Worm (Caenorhabditis elegans) whole organism, L1 larva: ENCODE data around the gene lgg-1.
A peak's percentile ranks its signal among the peaks of the same experiment; 100 is the strongest.

Experiments used
- C16A3.4 ChIP-seq: fragments of 150-350 bp; optimal IDR thresholded peaks from 2 replicates; lab custom pipeline; 2014; ENCODE audit warnings: missing biosample characterization, missing genetic modification characterization
- F16B12.6 ChIP-seq: fragments of 150-350 bp; optimal IDR thresholded peaks from 2 replicates; lab custom pipeline; 2014; ENCODE audit warnings: missing biosample characterization, missing genetic modification characterization
- Y116A8C.19 ChIP-seq: sonication (generic microtip); optimal IDR thresholded peaks from 2 replicates; lab custom pipeline; 2016; ENCODE audit warnings: missing compliant biosample characterization, missing genetic modification characterization, borderline replicate concordance
- alr-1 ChIP-seq: fragments of 200-800 bp; sonication (Bioruptor generic); optimal IDR thresholded peaks from 2 replicates; lab custom pipeline; 2018; ENCODE audit warnings: borderline replicate concordance, mild to moderate bottlenecking, missing genetic modification characterization, missing compliant biosample characterization
- blmp-1 ChIP-seq: fragments of 150-350 bp; optimal IDR thresholded peaks from 2 replicates; lab custom pipeline; 2014; ENCODE audit warnings: missing biosample characterization, missing genetic modification characterization
- ceh-8 ChIP-seq: fragments of 200-800 bp; sonication (Bioruptor generic); optimal IDR thresholded peaks from 2 replicates; lab custom pipeline; 2018; ENCODE audit warnings: mild to moderate bottlenecking, missing genetic modification characterization, moderate library complexity, missing compliant biosample characterization
- ceh-88 ChIP-seq: fragments of 200-800 bp; sonication (Bioruptor generic); IDR thresholded peaks from 2 replicates; pipeline ENCODE4 v1.3.6; 2022; ENCODE audit warnings: missing genetic modification characterization, missing compliant biosample characterization
- ceh-90 ChIP-seq: sonication (generic microtip); optimal IDR thresholded peaks from 2 replicates; lab custom pipeline; 2016; ENCODE audit warnings: missing genetic modification characterization, missing compliant biosample characterization
- ces-1 ChIP-seq: fragments of 150-350 bp; optimal IDR thresholded peaks from 2 replicates; lab custom pipeline; 2014; ENCODE audit warnings: missing biosample characterization, missing genetic modification reagents, missing genetic modification characterization
- dpl-1 ChIP-seq, 3 experiments: fragments of 150-350 bp in 2 of 3; sonication (generic microtip) in 1 of 3; optimal IDR thresholded peaks; 2 replicates each; lab custom pipeline; 2014 to 2017; ENCODE audit warnings: missing biosample characterization in 3 of 3, missing genetic modification characterization in 3 of 3, missing genetic modification reagents in 3 of 3
- egl-13 ChIP-seq: sonication (generic microtip); optimal IDR thresholded peaks from 2 replicates; lab custom pipeline; 2016; ENCODE audit warnings: missing genotype, missing genetic modification reagents, missing genetic modification characterization, missing compliant biosample characterization
- egl-27 ChIP-seq, 2 experiments: fragments of 150-350 bp in 1 of 2; sonication (generic microtip); optimal IDR thresholded peaks; 3 replicates each; lab custom pipeline; 2017 to 2018; ENCODE audit warnings: missing biosample characterization in 2 of 2, missing genetic modification characterization in 2 of 2, missing genetic modification reagents in 2 of 2
- fkh-10 ChIP-seq: sonication (generic microtip); optimal IDR thresholded peaks from 2 replicates; lab custom pipeline; 2017; ENCODE audit warnings: missing biosample characterization, missing genetic modification reagents, missing genetic modification characterization
- fkh-4 ChIP-seq: sonication (generic microtip); optimal IDR thresholded peaks from 2 replicates; lab custom pipeline; 2016; ENCODE audit warnings: missing compliant biosample characterization, missing genetic modification characterization, borderline replicate concordance
- fkh-8 ChIP-seq: sonication (generic microtip); optimal IDR thresholded peaks from 2 replicates; lab custom pipeline; 2016; ENCODE audit warnings: mild to moderate bottlenecking, missing genetic modification characterization, missing compliant biosample characterization
- fos-1 ChIP-seq: fragments of 150-350 bp; optimal IDR thresholded peaks from 2 replicates; lab custom pipeline; 2014; ENCODE audit warnings: missing biosample characterization, missing genetic modification characterization
- grh-1 ChIP-seq: fragments of 200-800 bp; sonication (Bioruptor generic); IDR thresholded peaks from 2 replicates; pipeline ENCODE4 v1.3.6; 2022; ENCODE audit warnings: missing genetic modification reagents, missing genetic modification characterization, missing compliant biosample characterization
- hpl-2 ChIP-seq: fragments of 150-350 bp; optimal IDR thresholded peaks from 2 replicates; lab custom pipeline; 2014; ENCODE audit warnings: missing biosample characterization, missing genetic modification reagents, missing genetic modification characterization
- jun-1 ChIP-seq: fragments of 150-350 bp; optimal IDR thresholded peaks from 2 replicates; lab custom pipeline; 2014; ENCODE audit warnings: missing biosample characterization, missing genetic modification reagents, missing genetic modification characterization
- lin-13 ChIP-seq: fragments of 150-350 bp; optimal IDR thresholded peaks from 2 replicates; lab custom pipeline; 2014; ENCODE audit warnings: missing biosample characterization, missing genetic modification reagents, missing genetic modification characterization
- lin-14 ChIP-seq: fragments of 200-800 bp; sonication (Bioruptor generic); optimal IDR thresholded peaks from 2 replicates; lab custom pipeline; 2018; ENCODE audit warnings: mild to moderate bottlenecking, missing genetic modification characterization, moderate library complexity, missing compliant biosample characterization
- lin-35 ChIP-seq, 2 experiments: fragments of 150-350 bp; optimal IDR thresholded peaks; 2 replicates each; lab custom pipeline; 2014; ENCODE audit warnings: missing biosample characterization in 2 of 2, missing genetic modification characterization in 2 of 2, missing genetic modification reagents in 2 of 2
- lsy-2 ChIP-seq, 2 experiments: fragments of 150-350 bp; optimal IDR thresholded peaks; 2 replicates each; lab custom pipeline; 2014; ENCODE audit warnings: missing biosample characterization in 2 of 2, missing genetic modification characterization in 2 of 2
- mab-9 ChIP-seq: fragments of 200-800 bp; sonication (Bioruptor generic); IDR thresholded peaks from 2 replicates; pipeline ENCODE4 v1.3.6; 2022; ENCODE audit warnings: missing genetic modification reagents, missing genetic modification characterization, missing compliant biosample characterization
- mef-2 ChIP-seq: fragments of 150-350 bp; optimal IDR thresholded peaks from 2 replicates; lab custom pipeline; 2014; ENCODE audit warnings: missing biosample characterization, missing genetic modification characterization
- nhr-11 ChIP-seq: fragments of 150-350 bp; optimal IDR thresholded peaks from 2 replicates; lab custom pipeline; 2014; ENCODE audit warnings: missing biosample characterization, missing genetic modification characterization
- nhr-19 ChIP-seq: fragments of 200-800 bp; sonication (Bioruptor generic); conservative IDR thresholded peaks from 2 replicates; pipeline ENCODE4 v1.3.6; 2022; ENCODE audit warnings: missing genetic modification characterization, missing compliant biosample characterization
- nhr-20 ChIP-seq: sonication (generic microtip); optimal IDR thresholded peaks from 2 replicates; lab custom pipeline; 2016; ENCODE audit warnings: mild to moderate bottlenecking, missing genetic modification characterization, missing compliant biosample characterization
- nhr-237 ChIP-seq: fragments of 150-350 bp; optimal IDR thresholded peaks from 2 replicates; lab custom pipeline; 2014; ENCODE audit warnings: missing biosample characterization, missing genetic modification characterization
- nhr-28 ChIP-seq: fragments of 150-350 bp; optimal IDR thresholded peaks from 2 replicates; lab custom pipeline; 2014; ENCODE audit warnings: missing biosample characterization, missing genetic modification characterization
- nhr-77 ChIP-seq: fragments of 150-350 bp; optimal IDR thresholded peaks from 2 replicates; lab custom pipeline; 2014; ENCODE audit warnings: missing biosample characterization, missing genetic modification characterization
- nhr-85 ChIP-seq: sonication (generic microtip); peaks from one replicate; lab custom pipeline; 2016; ENCODE audit warnings: missing genetic modification characterization, inconsistent platforms, missing compliant biosample characterization
- pax-3 ChIP-seq: fragments of 200-800 bp; sonication (Bioruptor generic); optimal IDR thresholded peaks from 2 replicates; lab custom pipeline; 2018; ENCODE audit warnings: mild to moderate bottlenecking, missing genetic modification characterization, moderate library complexity, missing compliant biosample characterization
- skn-1 ChIP-seq: fragments of 150-350 bp; optimal IDR thresholded peaks from 2 replicates; lab custom pipeline; 2014; ENCODE audit warnings: missing biosample characterization, missing genetic modification characterization
- snpc-4 ChIP-seq: fragments of 150-350 bp; optimal IDR thresholded peaks from 2 replicates; lab custom pipeline; 2014; ENCODE audit warnings: missing biosample characterization, missing genetic modification characterization
- sptf-1 ChIP-seq: fragments of 150-350 bp; optimal IDR thresholded peaks from 2 replicates; lab custom pipeline; 2014; ENCODE audit warnings: missing biosample characterization, missing genetic modification characterization
- sup-37 ChIP-seq: fragments of 200-800 bp; sonication (Bioruptor generic); optimal IDR thresholded peaks from 2 replicates; lab custom pipeline; 2018; ENCODE audit warnings: mild to moderate bottlenecking, missing genetic modification characterization, missing compliant biosample characterization
- swsn-7 ChIP-seq: sonication (generic microtip); optimal IDR thresholded peaks from 2 replicates; lab custom pipeline; 2016; ENCODE audit warnings: missing genetic modification characterization, missing compliant biosample characterization
- tbx-2 ChIP-seq: sonication (generic microtip); optimal IDR thresholded peaks from 2 replicates; lab custom pipeline; 2016; ENCODE audit warnings: missing genetic modification characterization, missing compliant biosample characterization
- tlp-1 ChIP-seq: fragments of 150-350 bp; optimal IDR thresholded peaks from 2 replicates; lab custom pipeline; 2014; ENCODE audit warnings: missing biosample characterization, missing genetic modification characterization
- unc-86 ChIP-seq: sonication (generic microtip); optimal IDR thresholded peaks from 2 replicates; lab custom pipeline; 2016; ENCODE audit warnings: missing genetic modification characterization, missing compliant biosample characterization
- unc-98 ChIP-seq: fragments of 200-800 bp; sonication (Bioruptor generic); IDR thresholded peaks from 2 replicates; pipeline ENCODE4 v1.3.6; 2022; ENCODE audit warnings: missing genetic modification characterization, missing compliant biosample characterization
- vab-15 ChIP-seq: sonication (generic microtip); optimal IDR thresholded peaks from 2 replicates; lab custom pipeline; 2017; ENCODE audit warnings: missing genotype, mild to moderate bottlenecking, missing genetic modification characterization, missing compliant biosample characterization
- zip-4 ChIP-seq: fragments of 200-800 bp; sonication (Bioruptor generic); optimal IDR thresholded peaks from 2 replicates; lab custom pipeline; 2018; ENCODE audit warnings: mild to moderate bottlenecking, missing genetic modification characterization, moderate library complexity, missing compliant biosample characterization
- ztf-4 ChIP-seq: fragments of 150-350 bp; optimal IDR thresholded peaks from 2 replicates; lab custom pipeline; 2014; ENCODE audit warnings: missing biosample characterization, missing genetic modification characterization

Gene lgg-1

DNA sequence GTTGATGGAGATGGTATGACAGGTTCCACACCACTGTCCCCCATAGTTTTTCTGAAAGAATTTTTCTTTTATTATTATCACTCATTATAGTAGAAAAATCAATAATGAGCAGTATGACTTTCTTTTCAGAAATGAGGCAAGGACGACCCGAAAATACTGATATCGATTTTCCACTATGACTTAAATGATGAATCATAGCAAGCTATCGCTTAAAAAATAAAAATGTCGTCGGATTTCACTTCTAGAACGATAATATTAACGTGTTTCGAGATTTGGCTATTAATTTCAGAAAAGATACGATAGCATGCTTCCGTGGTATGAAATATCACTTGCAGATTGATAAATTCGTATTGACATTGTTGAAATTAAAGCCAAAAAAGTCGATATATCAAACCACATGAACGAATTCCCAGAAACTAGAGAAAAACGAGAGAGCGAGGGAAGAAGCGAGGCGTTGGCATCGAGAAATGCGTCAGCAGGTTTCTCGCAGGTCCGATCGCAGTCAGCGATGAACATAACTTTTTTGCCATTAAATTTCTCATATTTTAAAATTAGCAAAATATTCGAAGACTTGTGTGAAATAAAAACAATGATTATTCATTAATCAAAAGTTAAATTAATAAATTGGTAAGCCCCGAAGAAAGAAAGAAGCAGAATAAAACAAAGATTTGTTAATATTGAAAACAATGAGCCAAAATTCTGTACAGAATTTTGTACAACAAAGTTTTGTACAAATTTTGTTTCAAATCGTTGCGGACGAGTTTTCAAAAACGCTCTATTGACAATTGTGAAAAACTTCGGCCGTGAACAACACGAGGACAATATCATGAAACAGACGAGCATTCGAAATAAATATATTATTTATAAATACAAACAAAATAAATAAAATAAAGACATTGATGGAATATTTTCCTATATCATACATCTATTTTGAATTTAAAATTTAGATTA is 8.2 kb upstream of the lgg-1 start, which contains the start of gene C32D5.11 (continued):
- TF ChIP-seq nhr-11 (tag; lab: Kevin White, UChicago) (no peak), ceh-88 (GFP tag; lab: Robert Waterston, UW) (no peak), hpl-2 (no peak), tbx-2 (peak; percentile 73), nhr-19 (GFP tag; lab: Robert Waterston, UW) (peak; percentile 72), skn-1 (tag; lab: Kevin White, UChicago) (peak; percentile 54), mab-9 (GFP tag; lab: Robert Waterston, UW) (no peak), fkh-4 (tag; lab: Kevin White, UChicago) (no peak), vab-15 (tag; lab: Kevin White, UChicago) (no peak), pax-3 (tag; lab: Kevin White, UChicago) (peak; percentile 17), F16B12.6 (tag; lab: Kevin White, UChicago) (peak; percentile 54), unc-86 (tag; lab: Kevin White, UChicago) (peak; percentile 78), Y116A8C.19 (no peak), lin-35 (GFP tag; optimal IDR thresholded peaks at IDR 0.05; lab: Kevin White, UChicago) (peak; percentile 80 to 86), lin-13 (peak; percentile 69), ztf-4 (tag; lab: Kevin White, UChicago) (peak; percentile 63), tlp-1 (tag; lab: Kevin White, UChicago) (no peak), lin-14 (GFP tag; lab: Kevin White, UChicago) (peak; percentile 91), nhr-20 (tag; lab: Kevin White, UChicago) (peak; percentile 87), grh-1 (GFP tag; lab: Robert Waterston, UW) (peak; percentile 32; the same call in 1 of the 2 replicates), nhr-237 (tag; lab: Kevin White, UChicago) (no peak), sptf-1 (tag; lab: Kevin White, UChicago) (no peak), swsn-7 (tag; lab: Kevin White, UChicago) (peak; percentile 83), ces-1 (GFP tag; lab: Kevin White, UChicago) (no peak), snpc-4 (tag; lab: Kevin White, UChicago) (peak; percentile 16), nhr-77 (tag; lab: Kevin White, UChicago) (peak; percentile 72), dpl-1 (GFP tag; optimal IDR thresholded peaks at IDR 0.05; lab: Kevin White, UChicago) (peak; percentile 49 to 81 (median 78)), zip-4 (no peak), mef-2 (tag; lab: Kevin White, UChicago) (no peak), fkh-8 (peak; percentile 91), egl-13 (tag; lab: Kevin White, UChicago) (peak; percentile 21), sup-37 (no peak), jun-1 (tag; lab: Kevin White, UChicago) (peak; percentile 48), alr-1 (tag; lab: Kevin White, UChicago) (no peak)

DNA sequence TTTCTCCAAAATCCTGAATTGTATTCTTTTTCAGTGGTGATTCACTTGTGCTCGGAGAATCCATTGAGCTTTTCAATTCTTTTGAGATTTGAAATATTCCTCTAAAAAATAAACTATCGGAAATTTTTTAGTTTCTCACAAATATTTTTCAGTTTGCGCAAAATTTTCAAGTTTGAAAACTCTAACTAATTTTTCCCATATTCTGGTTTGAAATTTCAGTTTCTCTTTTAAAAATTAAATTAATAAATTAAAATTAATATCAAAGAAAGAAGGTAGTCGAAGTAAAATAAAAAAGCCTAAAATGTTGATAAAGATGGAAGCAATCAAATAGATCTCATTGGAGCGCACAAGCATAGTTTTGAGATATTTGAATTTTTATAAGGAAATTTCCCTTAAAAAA is 4.4 kb upstream of the lgg-1 start, which contains the start of gene C32D5.10:
TSS of gene C32D5.10 (minus strand) at position 101 of the 400 bp plus-strand sequence.
- TF ChIP-seq ceh-8, result no peak
- no peak for TF ChIP-seq egl-13 (tag; lab: Kevin White, UChicago)
- TF ChIP-seq fos-1, result no peak
- no peak for TF ChIP-seq unc-98
- TF ChIP-seq ces-1 (GFP tag; lab: Kevin White, UChicago), result no peak
- no peak for TF ChIP-seq nhr-28 (tag; lab: Kevin White, UChicago)
- no peak for TF ChIP-seq fkh-10 (GFP tag; lab: Kevin White, UChicago)
- TF ChIP-seq lsy-2 (tag; optimal IDR thresholded peaks at IDR 0.05; lab: Kevin White, UChicago), result no peak
- no peak for TF ChIP-seq nhr-85
- TF ChIP-seq swsn-7 (tag; lab: Kevin White, UChicago), result no peak
- TF ChIP-seq egl-27 (tag; optimal IDR thresholded peaks at IDR 0.05; lab: Kevin White, UChicago), result no peak
- TF ChIP-seq zip-4, result no peak
- no peak for TF ChIP-seq C16A3.4 (tag; lab: Kevin White, UChicago)
- TF ChIP-seq ceh-88 (GFP tag; lab: Robert Waterston, UW), result no peak
- TF ChIP-seq blmp-1, result no peak
- no peak for TF ChIP-seq lin-13
- TF ChIP-seq ceh-90 (tag; lab: Kevin White, UChicago), result no peak
